Fruit fly (Drosophila melanogaster) whole organism, adult: Measurements from ENCODE around the gene Apl.

Source experiments
- CG11617 ChIP-seq: fragments of 200-800 bp; sonication (Bioruptor generic); optimal IDR thresholded peaks from 2 replicates; lab custom pipeline; 2017; ENCODE audit warnings: mild to moderate bottlenecking, missing biosample characterization, missing genetic modification reagents, missing genetic modification characterization
- CG1620 ChIP-seq: fragments of 200-800 bp; sonication (Bioruptor generic); optimal IDR thresholded peaks from 2 replicates; lab custom pipeline; 2016; ENCODE audit warnings: missing biosample characterization, missing genetic modification characterization
- CG7045 ChIP-seq: fragments of 200-800 bp; sonication (Bioruptor generic); optimal IDR thresholded peaks from 2 replicates; lab custom pipeline; 2017; ENCODE audit warnings: missing biosample characterization, mild to moderate bottlenecking, missing genetic modification characterization
- CG7101 ChIP-seq: fragments of 200-800 bp; sonication (Bioruptor generic); optimal IDR thresholded peaks from 2 replicates; lab custom pipeline; 2018; ENCODE audit warnings: missing biosample characterization, mild to moderate bottlenecking, missing genetic modification characterization, moderate library complexity
- Clk ChIP-seq: fragments of 200-800 bp; sonication (Bioruptor generic); optimal IDR thresholded peaks from 2 replicates; lab custom pipeline; 2017; ENCODE audit warnings: missing biosample characterization, missing genetic modification characterization
- bab1 ChIP-seq: fragments of 200-800 bp; sonication (Bioruptor generic); optimal IDR thresholded peaks from 3 replicates; lab custom pipeline; 2019; ENCODE audit warnings: missing biosample characterization, mild to moderate bottlenecking, missing genetic modification characterization, moderate library complexity
- cnc ChIP-seq, 2 experiments: fragments of >200 bp; optimal IDR thresholded peaks; 2 replicates each; lab custom pipeline; 2017
- pad ChIP-seq: fragments of 200-800 bp; sonication (Bioruptor generic); optimal IDR thresholded peaks from 3 replicates; lab custom pipeline; 2017; ENCODE audit warnings: missing biosample characterization, missing genetic modification characterization, mild to moderate bottlenecking, moderate library complexity, missing genetic modification reagents

DNA sequence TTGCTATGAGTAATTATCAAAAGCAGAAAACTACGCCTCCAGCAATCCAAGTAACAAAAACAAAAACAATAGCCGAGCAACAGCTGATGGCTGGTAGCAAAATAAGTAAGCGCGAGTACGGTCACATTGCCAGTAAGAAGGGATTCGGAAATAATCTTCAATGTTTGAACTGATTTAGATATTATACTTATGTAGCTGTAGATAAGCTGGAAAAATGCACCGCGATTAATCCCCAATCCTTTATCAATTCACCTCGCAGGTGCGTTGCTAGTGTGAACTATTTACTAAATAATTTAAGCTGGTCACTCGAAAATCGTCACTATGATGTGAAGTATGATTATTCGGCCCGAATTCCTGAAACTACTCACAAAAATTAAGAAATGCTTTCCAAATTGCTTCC lies 8.0 kb upstream of the Apl start, which contains the start of the genes Syx8 and CG32163:
- no peak for TF ChIP-seq cnc (optimal IDR thresholded peaks at IDR 0.05; lab: Kevin White, UChicago)
- no peak for TF ChIP-seq CG1620 (GFP tag; lab: Kevin White, UChicago)
- peak; percentile 36 for TF ChIP-seq bab1 (GFP tag; lab: Kevin White, UChicago)
- TF ChIP-seq CG7101 (tag; lab: Kevin White, UChicago): peak; percentile 9
- no peak for TF ChIP-seq CG11617 (GFP tag; lab: Kevin White, UChicago)
- TF ChIP-seq pad: no peak
- no peak for TF ChIP-seq Clk (GFP tag; lab: Kevin White, UChicago)
- TF ChIP-seq CG7045 (GFP tag; lab: Kevin White, UChicago): no peak
